Worm (Caenorhabditis elegans) whole organism, L3 larva: ENCODE data around the gene scl-7.

Source experiments
- daf-12 ChIP-seq: fragments of 150-350 bp; optimal IDR thresholded peaks from 2 replicates; lab custom pipeline; 2014; ENCODE audit warnings: missing biosample characterization, missing genetic modification reagents, missing genetic modification characterization
- fkh-10 ChIP-seq: sonication (generic microtip); optimal IDR thresholded peaks from 2 replicates; lab custom pipeline; 2017; ENCODE audit warnings: missing biosample characterization, missing genetic modification reagents, missing genetic modification characterization
- fos-1 ChIP-seq: fragments of 150-350 bp; optimal IDR thresholded peaks from 2 replicates; lab custom pipeline; 2014; ENCODE audit warnings: missing biosample characterization, missing genetic modification characterization
- lin-39 ChIP-seq: fragments of 150-350 bp; optimal IDR thresholded peaks from 2 replicates; lab custom pipeline; 2018; ENCODE audit warnings: missing biosample characterization, missing genetic modification reagents, missing genetic modification characterization
- nhr-12 ChIP-seq: fragments of 150-350 bp; optimal IDR thresholded peaks from 2 replicates; lab custom pipeline; 2014; ENCODE audit warnings: missing biosample characterization, missing genetic modification characterization
- nhr-237 ChIP-seq: fragments of 150-350 bp; optimal IDR thresholded peaks from 2 replicates; lab custom pipeline; 2014; ENCODE audit warnings: missing biosample characterization, missing genetic modification characterization
- snpc-4 ChIP-seq: fragments of 150-350 bp; optimal IDR thresholded peaks from 2 replicates; lab custom pipeline; 2014; ENCODE audit warnings: missing biosample characterization, missing genetic modification characterization
- unc-62 ChIP-seq: fragments of 150-350 bp; sonication (generic microtip); optimal IDR thresholded peaks from 4 replicates; lab custom pipeline; 2014; ENCODE audit warnings: missing biosample characterization, missing genetic modification reagents, missing genetic modification characterization

DNA sequence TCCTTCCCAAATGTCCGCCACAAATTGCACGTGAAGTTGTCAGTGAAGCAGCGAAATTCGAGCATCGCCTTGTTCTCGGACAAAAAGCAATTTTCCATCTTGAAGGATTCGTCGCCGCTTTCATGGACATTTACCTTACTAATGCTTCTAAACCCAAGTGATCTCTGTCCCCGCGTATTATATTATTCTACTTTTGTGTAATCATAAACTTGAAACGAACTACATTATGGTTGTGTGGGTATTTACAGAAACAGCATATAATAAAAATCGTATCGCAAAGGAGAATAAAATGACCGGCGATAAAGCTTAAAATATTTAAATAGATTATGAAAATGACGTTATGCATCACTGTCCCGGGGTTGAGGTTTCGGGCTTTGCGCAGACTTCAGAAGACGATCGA lies 26.5 kb downstream of the scl-7 start:
- no peak for TF ChIP-seq lin-39 (tag; lab: Kevin White, UChicago)
- TF ChIP-seq daf-12, result no peak
- TF ChIP-seq fos-1 (tag; lab: Kevin White, UChicago), result no peak
- no peak for TF ChIP-seq fkh-10
- no peak for TF ChIP-seq nhr-12 (tag; lab: Kevin White, UChicago)
- TF ChIP-seq unc-62 (GFP tag; lab: Kevin White, UChicago), result no peak
- no peak for TF ChIP-seq snpc-4 (tag; lab: Kevin White, UChicago)
- TF ChIP-seq nhr-237 (tag; lab: Kevin White, UChicago), result no peak
